Fruit fly (Drosophila melanogaster): Measurements from ENCODE around the gene Cpr30F.

Gene Cpr30F

dm6 chr2L:9954696-9955095 is 21.7 kb upstream of the Cpr30F start:
- TF ChIP-seq Hr83 (GFP tag; optimal IDR thresholded peaks at IDR 0.05; ENCODE audit: poor library complexity, severe bottlenecking) (no peak), CG32264 (GFP tag; optimal IDR thresholded peaks at IDR 0.05) (no peak), Sp1 (GFP tag; optimal IDR thresholded peaks at IDR 0.05) (no peak), dl (GFP tag; optimal IDR thresholded peaks at IDR 0.05; ENCODE audit: insufficient read depth in 1 of 2, partially characterized antibody in 2 of 2) (no peak), h (GFP tag; optimal IDR thresholded peaks at IDR 0.05) (no peak)

- TF ChIP-seq Sp1 (GFP tag; optimal IDR thresholded peaks at IDR 0.05): peak; percentile 94
- TF ChIP-seq Dif (GFP tag; optimal IDR thresholded peaks at IDR 0.05; ENCODE audit: partially characterized antibody): no peak
- no peak for TF ChIP-seq N (GFP tag; optimal IDR thresholded peaks at IDR 0.05)
- TF ChIP-seq fru (GFP tag; optimal IDR thresholded peaks at IDR 0.05): peak; percentile 79
- TF ChIP-seq Dfd (GFP tag; optimal IDR thresholded peaks at IDR 0.05): no peak
- no peak for TF ChIP-seq Hr78 (GFP tag; optimal IDR thresholded peaks at IDR 0.05)
- TF ChIP-seq OdsH (GFP tag; optimal IDR thresholded peaks at IDR 0.05): peak; percentile 89
- peak; percentile 85 for TF ChIP-seq woc (GFP tag; optimal IDR thresholded peaks at IDR 0.05)
- TF ChIP-seq sv (GFP tag; optimal IDR thresholded peaks at IDR 0.05): peak; percentile 77
- peak; percentile 75 for TF ChIP-seq ey (GFP tag; optimal IDR thresholded peaks at IDR 0.05)
- TF ChIP-seq h (GFP tag; optimal IDR thresholded peaks at IDR 0.05): peak; percentile 91
- peak; percentile 87 for TF ChIP-seq psq (GFP tag; optimal IDR thresholded peaks at IDR 0.05)
- peak; percentile 81 for TF ChIP-seq Hnf4 (GFP tag; optimal IDR thresholded peaks at IDR 0.05)
- no peak for TF ChIP-seq CG32264 (GFP tag; optimal IDR thresholded peaks at IDR 0.05)
- no peak for TF ChIP-seq Vsx2 (GFP tag; optimal IDR thresholded peaks at IDR 0.05; ENCODE audit: partially characterized antibody)
- TF ChIP-seq Abd-B (GFP tag; optimal IDR thresholded peaks at IDR 0.05): no peak
- peak in 1 of 2 experiments; percentile 92 for TF ChIP-seq foxo (GFP tag; optimal IDR thresholded peaks at IDR 0.05)
- TF ChIP-seq Mio (GFP tag; optimal IDR thresholded peaks at IDR 0.05): no peak
- no peak for TF ChIP-seq pan (optimal IDR thresholded peaks at IDR 0.05)
- TF ChIP-seq CrebA (GFP tag; optimal IDR thresholded peaks at IDR 0.05; ENCODE audit: borderline replicate concordance): no peak
- TF ChIP-seq Hr83 (GFP tag; optimal IDR thresholded peaks at IDR 0.05; ENCODE audit: poor library complexity, severe bottlenecking): peak; percentile 73
- no peak for TF ChIP-seq lola (GFP tag; optimal IDR thresholded peaks at IDR 0.05)
- TF ChIP-seq GATAd (GFP tag; optimal IDR thresholded peaks at IDR 0.05): peak; percentile 54
- peak; percentile 27 for TF ChIP-seq Rel (GFP tag; optimal IDR thresholded peaks at IDR 0.05)
- TF ChIP-seq Rel (tag; optimal IDR thresholded peaks at IDR 0.05): peak; percentile 77
- TF ChIP-seq dsf (GFP tag; optimal IDR thresholded peaks at IDR 0.05; ENCODE audit: borderline replicate concordance): peak; percentile 58
- peak; percentile 85 for TF ChIP-seq sage (GFP tag; optimal IDR thresholded peaks at IDR 0.05)
- peak; percentile 93 for TF ChIP-seq brk (GFP tag; optimal IDR thresholded peaks at IDR 0.05)
- TF ChIP-seq CG9705 (GFP tag; optimal IDR thresholded peaks at IDR 0.05): peak; percentile 69
- no peak for TF ChIP-seq jim (GFP tag; optimal IDR thresholded peaks at IDR 0.05)
- peak; percentile 95 for TF ChIP-seq HLH106 (tag; optimal IDR thresholded peaks at IDR 0.05)
- no peak for TF ChIP-seq dl (GFP tag; optimal IDR thresholded peaks at IDR 0.05; ENCODE audit: insufficient read depth in 1 of 2, partially characterized antibody in 2 of 2)
- TF ChIP-seq usp (GFP tag; optimal IDR thresholded peaks at IDR 0.05): no peak
- peak; percentile 93 for TF ChIP-seq rgr (GFP tag; optimal IDR thresholded peaks at IDR 0.05)
- TF ChIP-seq Jra (GFP tag; optimal IDR thresholded peaks at IDR 0.05): peak; percentile 42
- peak; percentile 71 for TF ChIP-seq br (GFP tag; optimal IDR thresholded peaks at IDR 0.05)
- TF ChIP-seq dmrt93B (GFP tag; optimal IDR thresholded peaks at IDR 0.05): peak; percentile 79
- peak; percentile 32 for TF ChIP-seq Myc (optimal IDR thresholded peaks at IDR 0.05)
- no peak for TF ChIP-seq tai (GFP tag; optimal IDR thresholded peaks at IDR 0.05)
These were observed 21.2 kb upstream of the Cpr30F start, which contains the start of the genes CG13126 and CG4709 for dm6 chr2L:9954119-9954518. Gene CG13126, minus strand, starts transcription at chr2L:9954181. Gene CG4709, plus strand, starts transcription at chr2L:9954325.
